Worm (Caenorhabditis elegans): ENCODE data around the gene rnf-5.

- no peak for TF ChIP-seq ets-4 (tag; optimal IDR thresholded peaks at IDR 0.05)
- TF ChIP-seq unc-55 (GFP tag; optimal IDR thresholded peaks at IDR 0.05): no peak
Measured at ce11 chrIII:4181338-4181737, 14.7 kb upstream of the rnf-5 start, which contains the start of gene C16C10.1.

Data from whole organism, late embryonic.